Fruit fly (Drosophila melanogaster): ENCODE results near the gene stg.
A peak's percentile ranks its signal among the peaks of the same experiment; 100 is the strongest.

The stg gene

DNA sequence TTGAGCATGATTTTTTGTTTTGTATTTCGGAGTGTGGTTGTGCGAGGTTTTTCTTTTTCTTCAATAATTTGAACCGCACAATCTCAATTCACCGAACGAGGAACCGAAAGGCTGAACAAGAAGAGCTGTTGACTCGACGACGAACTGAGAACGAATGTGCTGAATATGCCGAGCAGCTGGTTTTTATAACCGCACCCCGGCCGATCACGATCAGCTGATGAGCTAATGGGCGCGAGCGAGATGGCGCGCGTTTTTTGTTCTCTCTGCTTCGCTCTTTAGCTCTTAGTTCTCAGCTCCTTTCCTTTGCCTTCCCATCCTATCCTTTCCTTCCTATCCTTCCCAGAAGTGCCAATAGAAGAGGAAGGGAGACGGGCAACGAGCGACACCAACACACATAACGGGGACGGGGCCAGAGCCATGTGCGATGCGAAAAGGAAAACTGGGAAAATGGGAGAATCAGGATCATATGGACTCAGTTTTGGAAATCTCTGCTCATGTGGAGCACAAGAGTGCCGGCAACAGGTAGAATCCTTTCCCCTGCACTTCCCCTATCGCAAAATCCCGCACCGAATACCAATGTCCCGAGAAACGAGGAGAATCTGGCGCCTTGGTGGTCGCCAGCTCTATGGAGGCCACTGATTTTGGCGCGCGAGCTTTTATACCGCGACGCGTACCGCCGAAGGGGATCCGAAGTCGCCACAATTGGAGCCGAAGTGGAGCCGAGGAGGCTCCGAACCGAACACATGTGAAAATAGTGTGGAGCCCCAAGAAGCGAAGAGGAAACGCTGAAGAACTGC, at the start of gene stg:
Gene stg, minus strand, starts transcription at position 635 of the 797 bp plus-strand sequence.
- TF ChIP-seq CG8478 (optimal IDR thresholded peaks at IDR 0.05) (peak; percentile 8), CTCF (optimal IDR thresholded peaks at IDR 0.05) (no peak)

DNA sequence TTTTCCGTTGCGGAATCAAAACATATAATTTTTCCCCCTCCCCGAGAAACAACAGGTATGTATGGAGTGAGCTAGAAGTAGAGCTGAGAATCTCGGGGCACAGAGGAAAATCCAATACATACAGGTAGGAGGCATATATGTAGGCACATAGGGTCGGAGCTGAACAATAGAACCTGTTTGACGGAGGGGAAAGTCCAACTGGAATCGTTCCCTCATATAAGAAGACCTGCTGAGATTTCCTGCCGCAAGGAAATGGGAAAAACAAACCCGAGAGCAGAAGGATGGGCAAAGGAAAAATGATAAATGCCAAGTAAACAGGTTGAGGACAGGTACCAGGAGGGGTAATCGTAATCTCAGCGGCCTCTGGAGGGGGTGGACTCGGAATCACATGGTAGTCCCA, 48.5 kb upstream of the stg start:
- TF ChIP-seq CG8478 (optimal IDR thresholded peaks at IDR 0.05) (no peak), CTCF (optimal IDR thresholded peaks at IDR 0.05) (no peak)

DNA sequence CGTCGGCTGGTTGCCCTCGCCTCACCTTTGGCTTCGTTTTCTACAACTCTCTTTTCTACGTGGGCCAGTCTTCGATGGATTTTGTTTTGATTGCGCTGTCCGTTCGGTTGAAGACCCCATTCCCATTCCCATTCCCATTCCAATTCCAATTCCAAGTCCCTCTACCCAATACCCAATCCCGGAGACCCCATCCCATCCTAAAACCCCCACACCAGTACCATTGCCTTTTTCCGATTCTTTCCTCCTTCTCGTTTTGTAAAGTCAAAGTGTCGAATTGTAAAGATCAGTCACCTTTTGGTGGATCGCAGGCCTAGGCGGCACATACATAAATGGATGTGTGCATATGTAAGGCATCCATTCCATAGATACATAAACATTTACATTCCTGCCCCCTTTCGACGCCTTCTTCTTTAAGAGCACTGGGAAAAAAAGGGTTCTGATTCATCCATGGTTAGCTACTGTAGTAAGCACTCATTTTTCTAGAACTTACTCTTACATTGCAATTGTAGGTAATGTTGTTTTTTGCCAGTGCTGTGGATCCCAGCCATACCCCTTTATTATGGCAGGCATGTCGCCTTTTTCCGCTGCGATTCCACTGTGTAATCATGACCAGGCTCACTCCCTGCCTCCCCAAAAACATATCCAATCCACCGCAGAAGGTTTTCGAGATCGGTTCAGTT, 44.3 kb upstream of the stg start:
- TF ChIP-seq CG8478 (optimal IDR thresholded peaks at IDR 0.05) (no peak), CTCF (optimal IDR thresholded peaks at IDR 0.05) (no peak)

DNA sequence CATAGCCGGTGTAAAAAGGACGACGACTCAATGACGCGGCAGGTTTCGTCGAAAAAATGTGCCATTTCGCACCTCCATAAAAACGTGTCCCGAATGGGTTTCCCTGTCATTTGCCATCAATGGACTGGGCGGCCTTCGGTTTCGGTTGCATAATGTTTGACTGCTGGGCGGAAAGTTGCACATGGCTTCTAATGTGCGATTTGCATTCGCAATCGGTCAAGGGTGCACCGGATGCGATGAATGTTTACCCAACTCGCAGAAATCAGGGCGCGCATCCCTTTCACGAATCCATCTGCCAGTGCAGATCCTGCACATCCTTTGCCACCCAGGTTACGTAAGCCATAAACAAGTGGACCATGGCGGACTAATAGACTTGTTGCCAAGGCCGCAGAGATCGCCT, 42.2 kb upstream of the stg start:
- TF ChIP-seq CTCF (optimal IDR thresholded peaks at IDR 0.05) (no peak), CG8478 (optimal IDR thresholded peaks at IDR 0.05) (no peak)

DNA sequence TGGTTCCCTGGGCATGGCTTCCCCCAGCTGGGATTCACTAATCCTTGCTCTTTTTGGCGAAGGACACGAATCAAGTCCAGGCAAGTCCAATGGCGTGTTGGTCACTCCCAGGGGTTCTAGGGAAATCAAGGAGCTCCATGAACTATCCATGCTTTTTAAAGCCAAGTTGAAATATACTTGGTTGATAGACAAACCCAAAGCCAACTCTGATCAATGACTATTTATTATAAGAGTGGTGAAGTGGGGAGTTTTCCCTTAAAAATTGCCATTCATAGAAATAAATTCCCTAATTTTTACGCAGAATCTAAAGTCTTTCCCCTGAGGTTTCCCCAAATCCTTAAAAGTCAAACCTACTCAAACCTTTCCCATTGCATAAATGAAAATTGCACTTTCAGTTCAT, 41.5 kb upstream of the stg start, which contains the start of gene CG14506:
Gene CG14506, minus strand, starts transcription at position 101 of the 400 bp plus-strand sequence.
- TF ChIP-seq CG8478 (optimal IDR thresholded peaks at IDR 0.05) (no peak), CTCF (optimal IDR thresholded peaks at IDR 0.05) (no peak)

DNA sequence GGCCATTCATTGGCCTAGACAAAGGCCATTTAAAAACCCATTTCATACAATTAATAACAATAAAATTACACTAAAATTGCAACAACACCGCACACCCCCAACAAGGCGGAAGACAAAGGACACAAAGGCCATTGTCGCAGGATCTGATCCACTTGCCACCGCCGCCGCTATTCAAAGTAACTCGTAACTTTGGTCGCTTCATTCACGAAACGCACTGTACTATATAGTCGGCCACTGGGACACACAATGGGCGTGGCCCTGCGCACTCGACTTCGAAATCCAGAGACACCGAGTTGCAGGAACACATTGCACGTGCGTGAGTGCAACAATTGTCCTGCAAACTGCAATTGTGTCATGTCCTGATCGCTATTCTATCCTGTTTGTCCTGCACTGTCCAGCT, 37.9 kb upstream of the stg start:
- no peak for TF ChIP-seq CG8478 (optimal IDR thresholded peaks at IDR 0.05)
- TF ChIP-seq CTCF (optimal IDR thresholded peaks at IDR 0.05), result no peak

DNA sequence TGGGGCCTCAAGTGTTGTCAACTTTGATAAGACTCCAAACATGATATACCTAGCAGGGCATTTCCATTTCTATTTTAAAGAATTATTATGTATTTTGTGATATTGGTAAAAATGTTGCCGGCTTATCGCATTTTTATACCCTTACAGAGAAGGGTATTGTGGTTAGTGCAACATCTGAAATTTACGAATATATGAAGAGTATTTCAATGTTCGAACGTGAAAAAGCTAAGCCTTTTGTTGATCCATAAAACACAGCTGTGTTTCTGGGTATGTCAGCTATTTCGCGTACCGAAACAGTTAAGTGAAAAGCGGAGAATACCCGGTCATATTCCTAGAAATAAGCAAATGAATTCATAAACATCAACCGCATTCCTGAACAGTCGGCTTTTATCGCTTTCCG, 36.3 kb upstream of the stg start:
- TF ChIP-seq CG8478 (optimal IDR thresholded peaks at IDR 0.05), result no peak

DNA sequence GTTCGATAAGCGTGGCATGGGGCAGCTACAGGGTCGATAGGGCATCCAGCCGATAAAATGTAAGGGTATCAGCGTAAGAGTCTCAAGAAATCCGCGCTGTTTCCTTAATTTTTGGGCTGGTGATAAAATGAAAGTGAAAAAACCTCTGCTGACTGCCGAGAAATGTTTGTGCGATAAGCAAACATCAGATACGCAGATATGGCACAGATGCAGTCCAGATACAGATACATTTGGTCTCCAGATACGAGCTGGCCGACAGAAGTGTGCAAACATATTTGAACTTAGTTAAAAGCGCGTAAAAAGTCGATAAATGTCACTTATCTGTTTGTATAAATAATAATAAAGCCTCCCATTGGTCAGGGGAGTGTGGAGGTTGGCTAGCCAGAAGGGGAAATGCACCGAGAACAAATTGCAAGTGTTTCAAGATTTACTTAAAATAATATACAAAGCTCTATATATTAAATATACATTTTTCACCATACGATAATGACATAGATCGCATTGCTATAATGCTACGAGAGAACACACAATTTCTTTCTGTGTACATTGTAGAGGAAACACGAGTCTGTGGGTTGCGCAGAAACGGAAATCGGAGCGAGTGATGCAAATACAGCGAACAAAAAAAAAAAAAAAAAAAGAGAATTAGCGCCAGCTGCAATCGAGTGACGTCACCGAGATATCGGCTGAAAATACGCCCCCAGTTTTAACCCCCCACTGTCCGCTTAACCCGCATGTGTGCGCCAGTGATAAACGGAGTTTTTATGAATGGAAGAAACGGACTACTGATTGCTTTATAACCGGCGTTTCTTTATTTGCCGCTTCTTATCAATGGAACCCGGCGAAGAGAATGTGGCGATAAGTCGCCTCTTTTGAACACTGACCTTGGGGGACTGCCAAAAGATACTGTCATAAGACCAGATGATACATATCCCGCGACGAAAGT, 35.3 kb upstream of the stg start:
- no peak for TF ChIP-seq CTCF (optimal IDR thresholded peaks at IDR 0.05)
- no peak for TF ChIP-seq CG8478 (optimal IDR thresholded peaks at IDR 0.05)

DNA sequence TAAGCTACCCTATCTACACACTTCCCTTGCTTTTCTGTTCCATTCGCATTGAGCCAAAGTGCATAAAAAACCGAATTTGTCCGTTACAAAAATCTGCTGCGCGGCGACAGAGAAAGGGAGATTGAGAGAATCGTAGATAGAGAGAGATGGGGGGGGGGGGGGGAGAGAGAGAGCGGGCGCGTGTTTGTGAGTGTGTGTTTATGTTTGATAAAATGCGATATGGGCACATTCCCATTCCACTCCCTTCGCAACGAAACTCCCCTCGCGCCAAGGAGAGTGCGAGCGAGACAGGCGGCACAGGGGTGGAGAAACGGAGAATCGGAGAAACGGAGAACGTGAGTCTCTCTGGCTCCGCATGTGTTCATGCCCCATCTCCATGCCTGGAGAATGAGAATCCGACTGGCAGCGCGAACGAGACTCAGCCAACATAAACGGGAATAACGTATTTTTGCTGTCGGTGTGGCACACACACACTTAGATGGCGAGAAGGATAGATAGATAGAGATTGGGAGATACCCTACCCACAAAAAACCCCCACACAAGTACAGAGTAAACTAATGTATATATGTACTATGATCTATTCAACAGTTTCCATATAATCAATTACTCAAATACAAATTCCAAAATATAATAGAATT, 31.8 kb upstream of the stg start:
- TF ChIP-seq CTCF (optimal IDR thresholded peaks at IDR 0.05) (no peak), CG8478 (optimal IDR thresholded peaks at IDR 0.05) (no peak)

DNA sequence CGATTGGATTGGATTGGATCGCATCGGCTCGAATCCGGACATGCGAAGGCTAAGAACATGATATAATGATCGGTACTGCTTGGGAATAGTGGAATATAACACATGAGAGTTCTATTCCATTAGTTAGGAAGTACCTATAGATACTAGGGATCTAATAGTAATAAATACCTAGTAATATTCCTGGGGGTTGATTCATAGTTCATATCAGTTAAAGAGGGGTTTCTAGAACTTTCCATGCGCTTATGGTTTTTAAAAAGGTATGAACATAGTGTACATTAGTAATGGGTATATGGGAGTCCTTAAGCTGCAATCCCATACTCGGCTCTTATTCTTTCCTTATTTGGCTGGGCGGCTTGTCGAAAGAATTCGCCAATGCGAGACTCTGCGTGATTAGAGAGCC, 28.7 kb upstream of the stg start:
- TF ChIP-seq CG8478 (optimal IDR thresholded peaks at IDR 0.05) (no peak), CTCF (optimal IDR thresholded peaks at IDR 0.05) (no peak)

DNA sequence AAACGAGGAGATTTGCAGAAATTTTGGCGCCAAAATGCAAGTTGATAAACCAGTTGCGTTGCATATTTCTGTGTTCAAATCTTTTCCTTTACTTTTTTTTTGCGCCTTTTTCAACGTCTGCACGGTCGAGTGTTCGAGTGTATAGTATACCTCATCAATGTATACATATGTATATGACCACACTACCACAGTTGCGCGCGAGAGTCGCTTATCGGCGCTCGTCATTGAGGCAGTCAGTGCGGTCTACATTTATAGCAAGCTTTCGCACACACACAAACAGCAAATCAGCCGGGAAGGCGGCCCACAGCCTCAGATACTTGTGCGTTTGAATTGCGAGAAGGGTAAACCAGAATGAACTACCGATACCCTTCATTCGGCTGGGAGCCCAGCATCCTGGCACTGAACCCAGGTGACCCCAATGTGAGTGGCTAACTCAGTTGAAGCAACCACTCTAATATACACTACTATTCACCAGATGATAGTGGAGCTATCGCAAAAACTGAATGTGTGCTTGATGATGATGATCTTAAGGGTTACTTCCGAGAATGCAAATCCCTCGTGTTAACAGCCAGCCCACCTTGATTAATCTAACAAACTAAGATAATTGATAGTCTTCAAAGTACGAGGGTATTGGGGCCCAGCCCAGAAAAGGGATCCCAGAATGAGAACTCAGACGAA, 27.5 kb upstream of the stg start:
- TF ChIP-seq CG8478 (optimal IDR thresholded peaks at IDR 0.05) (no peak), CTCF (optimal IDR thresholded peaks at IDR 0.05) (no peak)

DNA sequence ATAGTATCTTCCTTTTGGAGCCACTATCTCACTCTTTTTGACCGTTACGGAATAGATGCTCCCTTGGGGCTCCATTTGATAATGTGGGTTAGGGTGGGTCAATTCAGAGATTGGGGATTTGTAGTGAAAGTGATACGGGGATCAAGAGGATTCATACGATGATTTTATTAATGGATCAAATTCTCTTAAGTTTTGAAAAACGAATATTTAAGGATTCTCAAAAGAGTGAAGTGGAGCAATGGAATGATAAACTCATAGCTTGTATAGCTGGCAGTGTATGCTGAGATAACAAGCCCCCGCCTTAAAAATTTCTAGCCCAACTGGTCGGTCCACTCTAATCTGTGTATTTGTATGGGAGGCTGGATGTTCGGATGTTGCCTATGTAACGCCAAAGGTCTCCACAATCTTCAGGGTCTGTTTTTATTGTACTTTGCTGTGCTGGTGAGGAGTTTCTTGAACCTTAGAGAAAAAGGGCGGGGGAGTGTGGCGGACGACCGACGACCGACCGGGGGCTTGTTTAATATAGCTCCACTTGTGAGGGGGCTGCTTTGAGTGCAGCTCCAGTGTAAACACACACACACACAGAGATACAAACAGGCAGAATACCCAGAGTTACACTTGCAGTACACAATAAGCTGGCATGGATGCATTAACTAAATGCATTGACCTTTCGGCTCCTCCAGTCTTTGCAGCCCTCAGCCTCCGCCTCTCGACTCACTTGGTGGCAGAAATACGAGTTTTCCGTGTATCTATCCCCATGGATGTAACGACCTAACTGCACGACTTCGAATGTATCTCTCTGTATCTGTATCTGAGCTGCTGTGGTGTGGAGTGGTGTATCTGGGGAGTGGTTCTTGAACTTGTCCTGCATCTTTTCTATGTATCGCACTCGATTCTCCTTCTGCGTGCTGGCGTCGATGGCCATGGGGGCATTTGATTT, 25.3 kb upstream of the stg start:
- no peak for TF ChIP-seq CTCF (optimal IDR thresholded peaks at IDR 0.05)
- no peak for TF ChIP-seq CG8478 (optimal IDR thresholded peaks at IDR 0.05)

DNA sequence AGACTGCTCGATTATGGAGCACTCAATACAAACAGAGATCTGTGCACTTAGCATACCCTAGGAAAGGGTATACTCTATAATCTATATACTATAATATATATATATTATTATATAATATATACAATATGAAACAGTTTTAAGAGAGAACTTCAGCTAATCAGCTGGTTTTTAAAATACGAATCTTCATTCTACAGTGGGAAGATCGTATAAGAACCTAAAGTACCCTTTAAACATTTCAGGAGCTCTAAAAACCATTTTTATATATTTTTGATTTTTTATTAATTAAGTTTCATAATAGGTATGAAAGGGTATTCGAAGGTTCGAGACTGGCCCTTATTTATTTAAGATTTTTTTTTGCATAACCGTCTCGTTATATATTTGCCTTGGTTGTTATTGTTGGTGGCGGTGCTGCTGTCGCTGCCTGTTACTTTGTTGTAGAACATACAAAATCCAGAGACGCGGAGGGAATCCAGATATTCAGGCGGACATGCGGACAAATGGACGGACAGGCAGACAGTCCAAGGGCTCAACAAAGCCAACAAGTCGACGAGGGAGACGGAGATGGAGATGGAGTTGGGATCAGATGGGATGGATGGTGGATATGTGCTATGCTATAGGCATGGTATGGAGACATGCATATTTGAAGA, 24.1 kb upstream of the stg start:
- TF ChIP-seq CTCF (optimal IDR thresholded peaks at IDR 0.05) (no peak), CG8478 (optimal IDR thresholded peaks at IDR 0.05) (no peak)

Data from S2 (cell line).